Worm (Caenorhabditis elegans) whole organism, mixed stage, embryonic: Measurements from ENCODE around the gene F16B4.7.

ENCODE experiments used
- elt-3 ChIP-seq: fragments of 150-350 bp; optimal IDR thresholded peaks from 2 replicates; lab custom pipeline; 2014; ENCODE audit warnings: missing biosample characterization, missing genetic modification characterization
- lsy-2 ChIP-seq: fragments of 150-350 bp; optimal IDR thresholded peaks from 2 replicates; lab custom pipeline; 2014; ENCODE audit warnings: missing biosample characterization, missing genetic modification characterization
- nhr-12 ChIP-seq: fragments of 150-350 bp; optimal IDR thresholded peaks from 2 replicates; lab custom pipeline; 2014; ENCODE audit warnings: missing biosample characterization, missing genetic modification characterization
- unc-120 ChIP-seq: sonication (generic microtip); optimal IDR thresholded peaks from 2 replicates; lab custom pipeline; 2017; ENCODE audit warnings: missing genetic modification characterization, missing compliant biosample characterization; ENCODE audit not compliant: poor library complexity, severe bottlenecking
- unc-62 ChIP-seq: fragments of 150-350 bp; optimal IDR thresholded peaks from 2 replicates; lab custom pipeline; 2014; ENCODE audit warnings: missing biosample characterization, missing genetic modification reagents, missing genetic modification characterization

DNA sequence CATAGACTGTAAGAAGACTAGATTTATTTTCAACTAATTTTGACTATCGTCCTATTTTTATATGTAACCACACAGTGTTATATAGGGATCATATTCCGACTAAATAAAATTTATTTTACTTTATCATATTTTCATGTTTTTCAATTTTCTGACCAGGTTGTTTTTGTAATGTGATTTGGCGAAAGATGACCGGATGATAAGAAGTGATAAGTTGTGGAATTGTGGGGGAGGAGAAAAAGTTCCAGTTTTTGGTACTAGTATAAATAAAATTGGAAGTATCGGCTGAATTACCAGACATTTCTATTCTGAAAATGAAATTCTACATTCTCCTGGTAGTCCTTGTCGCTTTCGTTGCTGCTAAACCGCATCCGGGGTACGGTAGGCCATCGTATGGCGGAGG, at the start of gene F16B4.7:
- TF ChIP-seq lsy-2 (tag; lab: Kevin White, UChicago) (no peak), nhr-12 (tag; lab: Kevin White, UChicago) (no peak), elt-3 (tag; lab: Kevin White, UChicago) (no peak), unc-62 (no peak), unc-120 (no peak)
